Worm (Caenorhabditis elegans): Measurements from ENCODE around the gene B0393.5.
"Not testable (repeated sequence)": the region's sequence is repeated elsewhere in the genome, so short reads cannot be mapped to it uniquely, and the experiment has no call there.

Gene B0393.5

ce11 chrIII:4763509-4763908, 2.1 kb upstream of the B0393.5 start, which contains the start of gene B0393.4:
Gene B0393.4 (minus strand): TSS chrIII:4763609.
- TF ChIP-seq tra-4 (tag; optimal IDR thresholded peaks at IDR 0.05), result no peak

- TF ChIP-seq tbx-37 (GFP tag; conservative IDR thresholded peaks at IDR 0.05), result no peak
- no peak for TF ChIP-seq F13C5.2 (tag; optimal IDR thresholded peaks at IDR 0.05)
- no peak for TF ChIP-seq B0310.2 (tag; optimal IDR thresholded peaks at IDR 0.05)
- no peak for TF ChIP-seq flt-1 (GFP tag; IDR thresholded peaks at IDR 0.05)
- TF ChIP-seq scrt-1 (GFP tag; IDR thresholded peaks at IDR 0.05), result no peak
- TF ChIP-seq tra-4 (tag; optimal IDR thresholded peaks at IDR 0.05), result no peak
- TF ChIP-seq ets-7 (tag; optimal IDR thresholded peaks at IDR 0.05), result no peak
- no peak for TF ChIP-seq aly-1 (tag; optimal IDR thresholded peaks at IDR 0.05)
- TF ChIP-seq ceh-36 (tag; optimal IDR thresholded peaks at IDR 0.05), result no peak
- TF ChIP-seq tbx-11 (GFP tag; IDR thresholded peaks at IDR 0.05), result no peak
- no peak for TF ChIP-seq ama-1 (optimal IDR thresholded peaks at IDR 0.05)
- no peak for TF ChIP-seq ceh-13 (GFP tag; optimal IDR thresholded peaks at IDR 0.05)
- no peak for TF ChIP-seq hmbx-1 (tag; optimal IDR thresholded peaks at IDR 0.05)
- TF ChIP-seq hmg-4 (GFP tag; optimal IDR thresholded peaks at IDR 0.05), result no peak
Observed at ce11 chrIII:4766842-4767241, 1.3 kb downstream of the B0393.5 start.

- TF ChIP-seq F13C5.2 (tag; optimal IDR thresholded peaks at IDR 0.05) (no peak), scrt-1 (GFP tag; IDR thresholded peaks at IDR 0.05) (no peak), aly-1 (tag; optimal IDR thresholded peaks at IDR 0.05) (no peak), tbx-37 (GFP tag; conservative IDR thresholded peaks at IDR 0.05) (no peak), ceh-36 (tag; optimal IDR thresholded peaks at IDR 0.05) (no peak), hmbx-1 (tag; optimal IDR thresholded peaks at IDR 0.05) (no peak), ceh-13 (GFP tag; optimal IDR thresholded peaks at IDR 0.05) (no peak), ets-7 (tag; optimal IDR thresholded peaks at IDR 0.05) (no peak), flt-1 (GFP tag; IDR thresholded peaks at IDR 0.05) (no peak), B0310.2 (tag; optimal IDR thresholded peaks at IDR 0.05) (no peak), hmg-4 (GFP tag; optimal IDR thresholded peaks at IDR 0.05) (no peak), sea-1 (GFP tag; conservative IDR thresholded peaks at IDR 0.05) (no peak), ama-1 (optimal IDR thresholded peaks at IDR 0.05) (no peak)
Observed at ce11 chrIII:4767869-4768645, 2.5 kb downstream of the B0393.5 start.

- TF ChIP-seq ama-1 (optimal IDR thresholded peaks at IDR 0.05) (no peak), tra-4 (tag; optimal IDR thresholded peaks at IDR 0.05) (no peak), pes-1 (GFP tag; IDR thresholded peaks at IDR 0.05) (no peak), hmbx-1 (tag; optimal IDR thresholded peaks at IDR 0.05) (no peak)
Observed at ce11 chrIII:4778003-4778402, 12.4 kb downstream of the B0393.5 start, which contains the start of gene B0393.7. Gene B0393.7 (minus strand): TSS chrIII:4778103.

ce11 chrIII:4779855-4780254, 14.3 kb downstream of the B0393.5 start, which contains the start of gene B0393.9:
Gene B0393.9 (minus strand): TSS chrIII:4780157.
- TF ChIP-seq tbx-11 (GFP tag; IDR thresholded peaks at IDR 0.05) (no peak), ama-1 (optimal IDR thresholded peaks at IDR 0.05) (no peak), scrt-1 (GFP tag; IDR thresholded peaks at IDR 0.05) (no peak)

ce11 chrIII:4781937-4782576, 16.5 kb downstream of the B0393.5 start, which contains the start of the genes gex-5 and C38D4.10:
Gene gex-5 (minus strand): TSS chrIII:4781987.
Gene C38D4.10 (plus strand): TSS chrIII:4782526.
- TF ChIP-seq tbx-37 (GFP tag; conservative IDR thresholded peaks at IDR 0.05); ceh-36 (tag; optimal IDR thresholded peaks at IDR 0.05); hnd-1 (tag; optimal IDR thresholded peaks at IDR 0.05): not testable (repeated sequence)

ce11 chrIII:4785131-4785530, 19.6 kb downstream of the B0393.5 start, which contains the start of gene enu-3.2:
Gene enu-3.2 (minus strand): TSS chrIII:4785235.
- not testable (repeated sequence) for TF ChIP-seq aly-1 (tag; optimal IDR thresholded peaks at IDR 0.05); sea-1 (GFP tag; conservative IDR thresholded peaks at IDR 0.05); hmg-4 (GFP tag; optimal IDR thresholded peaks at IDR 0.05)

ce11 chrIII:4785714-4786113, 20.1 kb downstream of the B0393.5 start, which contains the start of gene mel-28:
Gene mel-28 (plus strand): TSS chrIII:4786080.
- TF ChIP-seq hmbx-1 (tag; optimal IDR thresholded peaks at IDR 0.05), result no peak
- TF ChIP-seq ama-1 (optimal IDR thresholded peaks at IDR 0.05), result no peak
- TF ChIP-seq hmg-4 (GFP tag; optimal IDR thresholded peaks at IDR 0.05), result no peak

ce11 chrIII:4792560-4793136, 27.1 kb downstream of the B0393.5 start, which contains the start of gene mip-1:
Gene mip-1 (plus strand): TSS chrIII:4793086.
- TF ChIP-seq aly-1 (tag; optimal IDR thresholded peaks at IDR 0.05) (no peak), ceh-13 (GFP tag; optimal IDR thresholded peaks at IDR 0.05) (no peak), pes-1 (GFP tag; IDR thresholded peaks at IDR 0.05) (no peak), hmbx-1 (tag; optimal IDR thresholded peaks at IDR 0.05) (no peak), ama-1 (optimal IDR thresholded peaks at IDR 0.05) (no peak), hnd-1 (tag; optimal IDR thresholded peaks at IDR 0.05) (no peak), tbx-11 (GFP tag; IDR thresholded peaks at IDR 0.05) (no peak), scrt-1 (GFP tag; IDR thresholded peaks at IDR 0.05) (no peak), sea-1 (GFP tag; conservative IDR thresholded peaks at IDR 0.05) (no peak), hmg-4 (GFP tag; optimal IDR thresholded peaks at IDR 0.05) (no peak), tbx-37 (GFP tag; conservative IDR thresholded peaks at IDR 0.05) (no peak), F13C5.2 (tag; optimal IDR thresholded peaks at IDR 0.05) (no peak), tra-4 (tag; optimal IDR thresholded peaks at IDR 0.05) (no peak), ceh-36 (tag; optimal IDR thresholded peaks at IDR 0.05) (no peak), flt-1 (GFP tag; IDR thresholded peaks at IDR 0.05) (no peak)
